Worm (Caenorhabditis elegans) whole organism, L3 larva: ENCODE results near the gene srb-6.

Experiments
- R02D3.7 ChIP-seq: fragments of 150-350 bp; optimal IDR thresholded peaks from 2 replicates; lab custom pipeline; 2014; ENCODE audit warnings: missing biosample characterization, missing genetic modification characterization
- aly-2 ChIP-seq: fragments of 150-350 bp; optimal IDR thresholded peaks from 2 replicates; lab custom pipeline; 2014; ENCODE audit warnings: missing biosample characterization, missing genetic modification characterization
- ama-1 ChIP-seq: fragments of 150-350 bp; optimal IDR thresholded peaks from 2 replicates; lab custom pipeline; 2018
- ceh-28 ChIP-seq: fragments of 150-350 bp; optimal IDR thresholded peaks from 2 replicates; lab custom pipeline; 2014; ENCODE audit warnings: missing biosample characterization, missing genetic modification reagents, missing genetic modification characterization
- ceh-82 ChIP-seq: fragments of 150-350 bp; optimal IDR thresholded peaks from 2 replicates; lab custom pipeline; 2014; ENCODE audit warnings: missing biosample characterization, missing genetic modification characterization
- ceh-9 ChIP-seq: sonication (generic microtip); optimal IDR thresholded peaks from 2 replicates; lab custom pipeline; 2018; ENCODE audit warnings: missing biosample characterization, missing genetic modification characterization
- daf-12 ChIP-seq: fragments of 150-350 bp; optimal IDR thresholded peaks from 2 replicates; lab custom pipeline; 2014; ENCODE audit warnings: missing biosample characterization, missing genetic modification reagents, missing genetic modification characterization
- egl-27 ChIP-seq: sonication (generic microtip); optimal IDR thresholded peaks from 4 replicates; lab custom pipeline; 2017; ENCODE audit warnings: missing biosample characterization, missing genetic modification reagents, missing genetic modification characterization
- egl-5 ChIP-seq: fragments of 150-350 bp; optimal IDR thresholded peaks from 2 replicates; lab custom pipeline; 2017; ENCODE audit warnings: missing biosample characterization, missing genetic modification reagents, missing genetic modification characterization, inconsistent platforms
- elt-1 ChIP-seq: fragments of 150-350 bp; optimal IDR thresholded peaks from 2 replicates; lab custom pipeline; 2014; ENCODE audit warnings: missing biosample characterization, missing genetic modification characterization
- elt-2 ChIP-seq: sonication (generic microtip); optimal IDR thresholded peaks from 2 replicates; lab custom pipeline; 2016; ENCODE audit warnings: missing genetic modification reagents, mild to moderate bottlenecking, missing genetic modification characterization, missing compliant biosample characterization
- elt-3 ChIP-seq, 3 experiments: fragments of 150-350 bp in 1 of 3; sonication (generic microtip) in 2 of 3; optimal IDR thresholded peaks; 2 replicates in 2 of 3; 4 replicates in 1 of 3; lab custom pipeline; 2014 to 2017; ENCODE audit warnings: missing biosample characterization in 3 of 3, missing genetic modification characterization in 3 of 3
- eor-1 ChIP-seq, 2 experiments: fragments of 150-350 bp; optimal IDR thresholded peaks; 2 replicates each; lab custom pipeline; 2014 to 2018; ENCODE audit warnings: missing biosample characterization in 2 of 2, missing genetic modification characterization in 2 of 2
- fkh-2 ChIP-seq: fragments of 150-350 bp; optimal IDR thresholded peaks from 2 replicates; lab custom pipeline; 2014; ENCODE audit warnings: missing biosample characterization, missing genetic modification reagents, missing genetic modification characterization
- hmg-11 ChIP-seq: sonication (generic microtip); optimal IDR thresholded peaks from 2 replicates; lab custom pipeline; 2016; ENCODE audit warnings: missing genetic modification characterization, missing compliant biosample characterization
- jun-1 ChIP-seq: fragments of 150-350 bp; optimal IDR thresholded peaks from 2 replicates; lab custom pipeline; 2014; ENCODE audit warnings: missing biosample characterization, missing genetic modification reagents, missing genetic modification characterization
- lin-15B ChIP-seq: fragments of 150-350 bp; optimal IDR thresholded peaks from 2 replicates; lab custom pipeline; 2014; ENCODE audit warnings: missing biosample characterization, missing genetic modification characterization
- lin-39 ChIP-seq: fragments of 150-350 bp; optimal IDR thresholded peaks from 2 replicates; lab custom pipeline; 2018; ENCODE audit warnings: missing biosample characterization, missing genetic modification reagents, missing genetic modification characterization
- lsy-12 ChIP-seq: sonication (generic microtip); optimal IDR thresholded peaks from 2 replicates; lab custom pipeline; 2016; ENCODE audit warnings: mild to moderate bottlenecking, missing genetic modification characterization, missing compliant biosample characterization
- nfya-1 ChIP-seq: sonication (generic microtip); optimal IDR thresholded peaks from 2 replicates; lab custom pipeline; 2017; ENCODE audit warnings: missing genetic modification characterization, mild to moderate bottlenecking, missing compliant biosample characterization, antibody characterized with exemption, moderate library complexity; ENCODE audit not compliant: insufficient read depth
- nhr-11 ChIP-seq: fragments of 150-350 bp; optimal IDR thresholded peaks from 2 replicates; lab custom pipeline; 2014; ENCODE audit warnings: missing biosample characterization, missing genetic modification characterization
- nhr-12 ChIP-seq: fragments of 150-350 bp; optimal IDR thresholded peaks from 2 replicates; lab custom pipeline; 2014; ENCODE audit warnings: missing biosample characterization, missing genetic modification characterization
- nhr-23 ChIP-seq: fragments of 150-350 bp; optimal IDR thresholded peaks from 2 replicates; lab custom pipeline; 2014; ENCODE audit warnings: missing biosample characterization, missing genetic modification reagents, missing genetic modification characterization
- nhr-237 ChIP-seq: fragments of 150-350 bp; optimal IDR thresholded peaks from 2 replicates; lab custom pipeline; 2014; ENCODE audit warnings: missing biosample characterization, missing genetic modification characterization
- nhr-25 ChIP-seq: sonication (generic microtip); optimal IDR thresholded peaks from 2 replicates; lab custom pipeline; 2017; ENCODE audit warnings: missing biosample characterization, missing genetic modification characterization
- nhr-28 ChIP-seq: fragments of 150-350 bp; optimal IDR thresholded peaks from 2 replicates; lab custom pipeline; 2014; ENCODE audit warnings: missing biosample characterization, missing genetic modification characterization
- nhr-43 ChIP-seq: sonication (generic microtip); optimal IDR thresholded peaks from 2 replicates; lab custom pipeline; 2016; ENCODE audit warnings: mild to moderate bottlenecking, missing genetic modification characterization, missing compliant biosample characterization; ENCODE audit not compliant: poor library complexity, severe bottlenecking
- nhr-67 ChIP-seq: fragments of 150-350 bp; optimal IDR thresholded peaks from 2 replicates; lab custom pipeline; 2014; ENCODE audit warnings: missing biosample characterization, missing genetic modification characterization
- nhr-76 ChIP-seq: fragments of 150-350 bp; sonication (generic microtip); optimal IDR thresholded peaks from 5 replicates; lab custom pipeline; 2014; ENCODE audit warnings: missing biosample characterization, missing genetic modification characterization
- nhr-77 ChIP-seq: fragments of 150-350 bp; optimal IDR thresholded peaks from 2 replicates; lab custom pipeline; 2014; ENCODE audit warnings: missing biosample characterization, missing genetic modification characterization
- pha-4 ChIP-seq: fragments of 150-350 bp; optimal IDR thresholded peaks from 2 replicates; lab custom pipeline; 2014; ENCODE audit warnings: missing biosample characterization, missing genetic modification reagents, missing genetic modification characterization
- pqm-1 ChIP-seq: fragments of 150-350 bp; optimal IDR thresholded peaks from 2 replicates; lab custom pipeline; 2017; ENCODE audit warnings: missing biosample characterization, missing genetic modification characterization, inconsistent platforms
- sea-2 ChIP-seq: fragments of 150-350 bp; sonication (generic microtip); optimal IDR thresholded peaks from 4 replicates; lab custom pipeline; 2014; ENCODE audit warnings: missing biosample characterization, missing genetic modification reagents, missing genetic modification characterization
- skn-1 ChIP-seq: fragments of 150-350 bp; optimal IDR thresholded peaks from 2 replicates; lab custom pipeline; 2014; ENCODE audit warnings: missing biosample characterization, missing genetic modification characterization
- snpc-4 ChIP-seq: fragments of 150-350 bp; optimal IDR thresholded peaks from 2 replicates; lab custom pipeline; 2014; ENCODE audit warnings: missing biosample characterization, missing genetic modification characterization
- tbx-2 ChIP-seq: sonication (generic microtip); optimal IDR thresholded peaks from 2 replicates; lab custom pipeline; 2016; ENCODE audit warnings: mild to moderate bottlenecking, missing genetic modification characterization, missing compliant biosample characterization
- zag-1 ChIP-seq: fragments of 150-350 bp; optimal IDR thresholded peaks from 2 replicates; lab custom pipeline; 2014; ENCODE audit warnings: missing biosample characterization, missing genetic modification characterization
- ztf-11 ChIP-seq: fragments of 150-350 bp; optimal IDR thresholded peaks from 2 replicates; lab custom pipeline; 2014; ENCODE audit warnings: missing biosample characterization, missing genetic modification characterization
- ztf-4 ChIP-seq: fragments of 150-350 bp; optimal IDR thresholded peaks from 2 replicates; lab custom pipeline; 2014; ENCODE audit warnings: missing biosample characterization, missing genetic modification characterization

The srb-6 gene

DNA sequence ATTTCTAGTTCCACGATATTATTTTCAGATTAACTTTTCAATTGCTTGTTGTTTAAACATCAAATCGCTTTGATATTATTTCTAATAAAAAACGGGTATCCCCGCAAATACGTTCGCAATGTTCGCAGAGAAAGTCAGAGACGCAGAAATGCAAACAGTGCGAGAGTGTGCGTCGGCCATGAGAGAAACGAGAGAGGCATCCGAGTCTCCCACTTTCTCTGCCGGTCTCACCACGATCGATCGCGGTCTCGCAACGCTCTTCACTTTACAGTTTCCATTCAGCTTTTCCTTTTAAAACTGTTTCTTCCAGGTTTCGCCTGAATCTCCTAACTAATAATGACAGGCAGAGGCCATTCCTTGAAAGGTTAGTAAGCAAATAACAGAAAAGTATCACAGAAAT is 20.4 kb upstream of the srb-6 start, which contains the start of gene F33H1.4 (continued):
- TF ChIP-seq elt-3 (tag; optimal IDR thresholded peaks at IDR 0.05; lab: Kevin White, UChicago) (no peak), pqm-1 (tag; lab: Kevin White, UChicago) (no peak), ztf-11 (tag; lab: Kevin White, UChicago) (no peak), hmg-11 (tag; lab: Kevin White, UChicago) (no peak), R02D3.7 (tag; lab: Kevin White, UChicago) (peak; percentile 58), pha-4 (peak; percentile 84), sea-2 (GFP tag; lab: Kevin White, UChicago) (no peak), eor-1 (tag; optimal IDR thresholded peaks at IDR 0.05; lab: Kevin White, UChicago) (no peak), skn-1 (tag; lab: Kevin White, UChicago) (no peak), nhr-237 (no peak)

- no peak for TF ChIP-seq skn-1 (tag; lab: Kevin White, UChicago)
- TF ChIP-seq tbx-2 (tag; lab: Kevin White, UChicago): no peak
- TF ChIP-seq lin-39 (tag; lab: Kevin White, UChicago): no peak
- no peak for TF ChIP-seq nhr-11 (tag; lab: Kevin White, UChicago)
- no peak for TF ChIP-seq ama-1
- TF ChIP-seq nhr-237: no peak
- no peak for TF ChIP-seq fkh-2 (tag; lab: Kevin White, UChicago)
- no peak for TF ChIP-seq nhr-76 (tag; lab: Kevin White, UChicago)
- no peak for TF ChIP-seq elt-2 (tag; lab: Kevin White, UChicago)
- no peak for TF ChIP-seq elt-3 (tag; optimal IDR thresholded peaks at IDR 0.05; lab: Kevin White, UChicago)
- no peak for TF ChIP-seq eor-1 (tag; optimal IDR thresholded peaks at IDR 0.05; lab: Kevin White, UChicago)
- TF ChIP-seq nhr-77: no peak
- TF ChIP-seq nhr-25 (tag; lab: Kevin White, UChicago): no peak
- no peak for TF ChIP-seq egl-5 (tag; lab: Kevin White, UChicago)
Observed at ce11 chrII:10182634-10183033, 12.1 kb upstream of the srb-6 start, which contains the start of gene srd-1. TSS of gene srd-1 (minus strand) at chrII:10182734.

DNA sequence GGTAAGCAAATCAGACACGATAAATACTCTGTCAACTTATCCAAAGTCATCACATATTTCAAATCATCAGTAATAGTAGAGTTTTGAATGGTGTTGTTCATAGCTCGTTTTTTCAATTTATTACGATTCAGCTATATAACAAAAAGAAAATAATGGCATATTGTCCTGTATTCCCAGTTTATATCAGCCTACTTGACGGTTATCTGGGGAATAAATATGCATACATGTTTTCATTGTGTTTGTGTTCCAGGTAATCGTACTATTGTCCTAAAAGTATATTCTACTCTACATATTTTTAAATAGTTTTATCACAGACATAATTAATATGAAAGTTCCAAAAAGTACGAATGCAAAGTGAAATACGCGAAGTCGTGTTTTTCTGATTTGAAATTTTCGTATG is 6.9 kb upstream of the srb-6 start, which contains the start of gene srd-2:
TSS of gene srd-2 (minus strand) at position 101 of the 400 bp plus-strand sequence.
- no peak for TF ChIP-seq egl-5 (tag; lab: Kevin White, UChicago)
- TF ChIP-seq lin-39 (tag; lab: Kevin White, UChicago): no peak

ce11 chrII:10189369-10189768 is 5.3 kb upstream of the srb-6 start, which contains the start of gene cdc-25.4:
TSS of gene cdc-25.4 (minus strand) at chrII:10189469.
- TF ChIP-seq ceh-28 (tag; lab: Kevin White, UChicago) (no peak), elt-2 (tag; lab: Kevin White, UChicago) (no peak), nhr-25 (tag; lab: Kevin White, UChicago) (no peak), egl-5 (tag; lab: Kevin White, UChicago) (no peak), lin-15B (tag; lab: Kevin White, UChicago) (no peak), nhr-28 (tag; lab: Kevin White, UChicago) (no peak), nhr-67 (no peak), nhr-237 (no peak), nhr-23 (no peak), daf-12 (tag; lab: Kevin White, UChicago) (no peak), fkh-2 (tag; lab: Kevin White, UChicago) (no peak), tbx-2 (tag; lab: Kevin White, UChicago) (no peak), jun-1 (tag; lab: Kevin White, UChicago) (no peak), nhr-77 (no peak), snpc-4 (no peak), nhr-11 (tag; lab: Kevin White, UChicago) (no peak)

ce11 chrII:10192207-10192606 is 2.5 kb upstream of the srb-6 start, which contains the start of gene R05H5.7:
TSS of gene R05H5.7 (plus strand) at chrII:10192507.
- TF ChIP-seq egl-27 (tag; lab: Kevin White, UChicago): no peak
- TF ChIP-seq pqm-1 (tag; lab: Kevin White, UChicago): no peak
- no peak for TF ChIP-seq elt-1 (tag; lab: Kevin White, UChicago)
- TF ChIP-seq ceh-9: no peak
- no peak for TF ChIP-seq nhr-23
- TF ChIP-seq nhr-43 (tag; lab: Kevin White, UChicago): no peak
- no peak for TF ChIP-seq nfya-1
- TF ChIP-seq nhr-76 (tag; lab: Kevin White, UChicago): no peak
- TF ChIP-seq zag-1 (tag; lab: Kevin White, UChicago): no peak
- TF ChIP-seq R02D3.7 (tag; lab: Kevin White, UChicago): no peak
- TF ChIP-seq ceh-82: no peak
- no peak for TF ChIP-seq ztf-4
- no peak for TF ChIP-seq lin-39 (tag; lab: Kevin White, UChicago)
- TF ChIP-seq snpc-4: no peak
- TF ChIP-seq egl-5 (tag; lab: Kevin White, UChicago): no peak
- TF ChIP-seq lsy-12: no peak
- TF ChIP-seq aly-2 (tag; lab: Kevin White, UChicago): no peak
- no peak for TF ChIP-seq ceh-28 (tag; lab: Kevin White, UChicago)
- no peak for TF ChIP-seq nhr-12 (tag; lab: Kevin White, UChicago)
- no peak for TF ChIP-seq nhr-67
